Worm (Caenorhabditis elegans): ENCODE measurements around the gene Y55F3BR.6.

Gene Y55F3BR.6

DNA sequence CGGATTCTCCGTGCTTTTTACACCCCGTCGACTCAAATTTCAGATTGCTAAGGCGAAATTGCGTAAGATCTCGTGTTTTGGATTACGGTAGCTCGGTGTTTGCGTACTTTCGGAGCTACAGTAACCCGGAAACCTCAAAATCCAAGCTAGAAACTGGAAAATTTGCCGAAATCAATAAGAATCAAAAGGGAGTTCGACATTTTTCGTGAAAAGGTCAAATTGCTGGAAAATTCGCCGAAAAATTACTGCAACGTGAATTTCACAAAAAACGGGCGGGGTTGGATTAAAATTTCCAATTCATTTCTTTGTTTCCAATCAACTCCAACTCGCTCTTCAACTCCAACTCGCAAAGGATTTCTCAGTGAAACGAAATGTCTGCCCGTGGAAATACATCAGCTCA, 54.2 kb downstream of the Y55F3BR.6 start, which contains the start of gene F56B3.6:
TSS of gene F56B3.6 (plus strand) at position 301 of the 400 bp plus-strand sequence.
- TF ChIP-seq unc-62 (GFP tag; optimal IDR thresholded peaks at IDR 0.05) (no peak), ceh-43 (GFP tag; optimal IDR thresholded peaks at IDR 0.05) (no peak), elt-1 (tag; optimal IDR thresholded peaks at IDR 0.05; ENCODE audit: borderline replicate concordance, insufficient read depth) (no peak), ceh-83 (GFP tag; optimal IDR thresholded peaks at IDR 0.05) (no peak), ham-2 (GFP tag; optimal IDR thresholded peaks at IDR 0.05) (no peak), sem-2 (GFP tag; optimal IDR thresholded peaks at IDR 0.05) (no peak), unc-120 (tag; optimal IDR thresholded peaks at IDR 0.05; ENCODE audit: poor library complexity, severe bottlenecking) (no peak), nhr-28 (tag; optimal IDR thresholded peaks at IDR 0.05) (no peak), elt-3 (tag; optimal IDR thresholded peaks at IDR 0.05) (no peak), flh-1 (GFP tag; optimal IDR thresholded peaks at IDR 0.05) (no peak), lsy-2 (tag; optimal IDR thresholded peaks at IDR 0.05) (no peak)

Data from whole organism, mixed stage, embryonic.